In genomic region chrX:3719480-3720064, dm6 we compare ENCODE assay signal across 1 fruit fly cellular context.
TF ChIP-seq lines count a peak whose summit lies in the region.

TSS of gene Rala (minus strand) at chrX:3719635.
TSS of gene Tlk (plus strand) at chrX:3720007.

TF ChIP-seq in whole organism, embryonic, 481 proteins besides CTCF, POLR2A, EP300 and RAD21 (continued from another document and continues in another):
- TF ChIP-seq CG13894 (tag; optimal IDR thresholded peaks at IDR 0.05; lab: Kevin White, UChicago) (peak; percentile 35), PHDP (tag; optimal IDR thresholded peaks at IDR 0.05; lab: Kevin White, UChicago) (peak; percentile 30), sisA (GFP tag; IDR thresholded peaks at IDR 0.05; lab: Robert Waterston, UW) (no peak), Vsx1 (GFP tag; optimal IDR thresholded peaks at IDR 0.05; lab: Kevin White, UChicago) (peak; percentile 10), CG1529 (GFP tag; optimal IDR thresholded peaks at IDR 0.05; lab: Kevin White, UChicago) (no peak), chn (GFP tag; optimal IDR thresholded peaks at IDR 0.05; lab: Kevin White, UChicago) (no peak), Hr78 (GFP tag; optimal IDR thresholded peaks at IDR 0.05; lab: Kevin White, UChicago) (no peak), maf-S (GFP tag; optimal IDR thresholded peaks at IDR 0.05; lab: Kevin White, UChicago) (peak; percentile 19), CG4854 (GFP tag; optimal IDR thresholded peaks at IDR 0.05; lab: Kevin White, UChicago) (no peak), vvl (GFP tag; IDR thresholded peaks at IDR 0.05; lab: Robert Waterston, UW) (peak; percentile 78), CG8281 (tag; optimal IDR thresholded peaks at IDR 0.05; lab: Kevin White, UChicago) (no peak), dmrt99B (tag; optimal IDR thresholded peaks at IDR 0.05; lab: Kevin White, UChicago) (no peak), kah (GFP tag; optimal IDR thresholded peaks at IDR 0.05; lab: Kevin White, UChicago) (no peak), slp2 (GFP tag; optimal IDR thresholded peaks at IDR 0.05; lab: Kevin White, UChicago) (no peak), en (GFP tag; optimal IDR thresholded peaks at IDR 0.05; lab: Kevin White, UChicago) (no peak), CG2678 (tag; optimal IDR thresholded peaks at IDR 0.05; lab: Kevin White, UChicago) (no peak), CG7357 (GFP tag; IDR thresholded peaks at IDR 0.05; lab: Robert Waterston, UW) (no peak), Mrtf (GFP tag; IDR thresholded peaks at IDR 0.05; lab: Robert Waterston, UW) (peak; percentile 11; the same call in 1 of the 3 replicates), CG6175 (GFP tag; IDR thresholded peaks at IDR 0.05; lab: Robert Waterston, UW) (no peak), CG2116 (GFP tag; optimal IDR thresholded peaks at IDR 0.05; lab: Kevin White, UChicago) (peak; percentile 64), CG33557 (GFP tag; optimal IDR thresholded peaks at IDR 0.05; lab: Kevin White, UChicago) (no peak), CG11504 (tag; optimal IDR thresholded peaks at IDR 0.05; lab: Kevin White, UChicago) (peak; percentile 11), Opbp (GFP tag; IDR thresholded peaks at IDR 0.05; lab: Robert Waterston, UW; ENCODE audit: partially characterized antibody) (peak; percentile 74), eyg (GFP tag; optimal IDR thresholded peaks at IDR 0.05; lab: Kevin White, UChicago) (no peak), CG34376 (GFP tag; optimal IDR thresholded peaks at IDR 0.05; lab: Kevin White, UChicago) (peak; percentile 28), p53 (GFP tag; optimal IDR thresholded peaks at IDR 0.05; lab: Kevin White, UChicago) (no peak), bbx (GFP tag; IDR thresholded peaks at IDR 0.05; lab: Robert Waterston, UW; ENCODE audit: partially characterized antibody) (peak; percentile 51), CG17802 (tag; optimal IDR thresholded peaks at IDR 0.05; lab: Kevin White, UChicago) (no peak), CG17912 (GFP tag; optimal IDR thresholded peaks at IDR 0.05; lab: Kevin White, UChicago) (peak; percentile 52), Pdp1 (GFP tag; optimal IDR thresholded peaks at IDR 0.05; lab: Kevin White, UChicago) (peak in 1 of 2 experiments; percentile 64), al (GFP tag; IDR thresholded peaks at IDR 0.05; lab: Robert Waterston, UW) (no peak), CG2202 (tag; optimal IDR thresholded peaks at IDR 0.05; lab: Kevin White, UChicago) (peak; percentile 4), Bgb (GFP tag; IDR thresholded peaks at IDR 0.05; lab: Robert Waterston, UW; ENCODE audit: partially characterized antibody) (peak; percentile 75), Drgx (GFP tag; IDR thresholded peaks at IDR 0.05; lab: Robert Waterston, UW) (no peak), ara (GFP tag; IDR thresholded peaks at IDR 0.05; lab: Robert Waterston, UW) (no peak; the same call in 1 of the 2 replicates), Gug (GFP tag; IDR thresholded peaks at IDR 0.05; lab: Robert Waterston, UW) (no peak; the same call in 3 of the 4 replicates), CG12659 (GFP tag; optimal IDR thresholded peaks at IDR 0.05; lab: Kevin White, UChicago) (peak; percentile 75), Hmr (GFP tag; optimal IDR thresholded peaks at IDR 0.05; lab: Kevin White, UChicago) (peak; percentile 92), CG11723 (GFP tag; optimal IDR thresholded peaks at IDR 0.05; lab: Kevin White, UChicago) (no peak), Hsf (GFP tag; optimal IDR thresholded peaks at IDR 0.05; lab: Kevin White, UChicago) (peak; percentile 14), CHES-1-like (GFP tag; optimal IDR thresholded peaks at IDR 0.05; lab: Kevin White, UChicago) (peak; percentile 44), Sox100B (GFP tag; optimal IDR thresholded peaks at IDR 0.05; lab: Kevin White, UChicago) (no peak), HLH4C (GFP tag; IDR thresholded peaks at IDR 0.05; lab: Robert Waterston, UW; ENCODE audit: partially characterized antibody) (no peak), dm (GFP tag; optimal IDR thresholded peaks at IDR 0.05; lab: Kevin White, UChicago) (peak; percentile 0), abd-A (tag; optimal IDR thresholded peaks at IDR 0.05; lab: Kevin White, UChicago) (peak; percentile 7), CG3995 (GFP tag; optimal IDR thresholded peaks at IDR 0.05; lab: Kevin White, UChicago) (peak; percentile 99), CG11456 (GFP tag; IDR thresholded peaks at IDR 0.05; lab: Robert Waterston, UW) (0 out of 3 replicates have a peak, but pooled peaks have one; percentile 41), CG9876 (GFP tag; optimal IDR thresholded peaks at IDR 0.05; lab: Kevin White, UChicago) (peak; percentile 9), wdn (GFP tag; IDR thresholded peaks at IDR 0.05; lab: Robert Waterston, UW) (no peak), Fer1 (GFP tag; optimal IDR thresholded peaks at IDR 0.05; lab: Kevin White, UChicago) (no peak), lilli (GFP tag; optimal IDR thresholded peaks at IDR 0.05; lab: Kevin White, UChicago) (peak; percentile 20), CG30403 (GFP tag; optimal IDR thresholded peaks at IDR 0.05; lab: Kevin White, UChicago) (no peak), pita (GFP tag; optimal IDR thresholded peaks at IDR 0.05; lab: Kevin White, UChicago) (peak; percentile 100), dpn (GFP tag; optimal IDR thresholded peaks at IDR 0.05; lab: Kevin White, UChicago) (peak; percentile 38 to 45), CG42726 (GFP tag; IDR thresholded peaks at IDR 0.05; lab: Robert Waterston, UW; ENCODE audit: partially characterized antibody) (0 out of 2 replicates have a peak, but pooled peaks have one; percentile 25), bsh (GFP tag; optimal IDR thresholded peaks at IDR 0.05; lab: Kevin White, UChicago) (peak in 1 of 2 experiments; percentile 9), CG17186 (GFP tag; optimal IDR thresholded peaks at IDR 0.05; lab: Kevin White, UChicago) (peak; percentile 100), ftz-f1 (GFP tag; optimal IDR thresholded peaks at IDR 0.05; lab: Kevin White, UChicago) (peak; percentile 6), B-H1 (GFP tag; IDR thresholded peaks at IDR 0.05; lab: Robert Waterston, UW) (no peak), Asciz (GFP tag; optimal IDR thresholded peaks at IDR 0.05; lab: Kevin White, UChicago) (no peak), caup (GFP tag; optimal IDR thresholded peaks at IDR 0.05; lab: Kevin White, UChicago; ENCODE audit: severe bottlenecking) (peak; percentile 16), cg (GFP tag; optimal IDR thresholded peaks at IDR 0.05; lab: Kevin White, UChicago) (peak; percentile 53), sc (optimal IDR thresholded peaks at IDR 0.05; lab: Kevin White, UChicago) (no peak), sc (GFP tag; optimal IDR thresholded peaks at IDR 0.05; lab: Kevin White, UChicago) (no peak), Lhr (GFP tag; optimal IDR thresholded peaks at IDR 0.05; lab: Kevin White, UChicago) (peak; percentile 99), CG3847 (GFP tag; IDR thresholded peaks at IDR 0.05; lab: Robert Waterston, UW) (peak; percentile 59), CG2120 (GFP tag; optimal IDR thresholded peaks at IDR 0.05; lab: Kevin White, UChicago) (peak; percentile 27), Dref (GFP tag; IDR thresholded peaks at IDR 0.05; lab: Robert Waterston, UW) (peak; percentile 65), nmo (GFP tag; optimal IDR thresholded peaks at IDR 0.05; lab: Kevin White, UChicago) (peak; percentile 19), Hr51 (GFP tag; optimal IDR thresholded peaks at IDR 0.05; lab: Kevin White, UChicago) (peak in 1 of 2 experiments; percentile 35), HHEX (GFP tag; optimal IDR thresholded peaks at IDR 0.05; lab: Kevin White, UChicago) (no peak), mld (GFP tag; IDR thresholded peaks at IDR 0.05; lab: Robert Waterston, UW; ENCODE audit: partially characterized antibody) (0 out of 3 replicates have a peak, but pooled peaks have one; percentile 30), ab (GFP tag; optimal IDR thresholded peaks at IDR 0.05; lab: Kevin White, UChicago) (no peak), zfh1 (GFP tag; IDR thresholded peaks at IDR 0.05; lab: Robert Waterston, UW) (0 out of 3 replicates have a peak, but pooled peaks have one; percentile 26), CG14710 (tag; optimal IDR thresholded peaks at IDR 0.05; lab: Kevin White, UChicago) (peak; percentile 67), Meics (GFP tag; optimal IDR thresholded peaks at IDR 0.05; lab: Kevin White, UChicago) (no peak), E2f2 (GFP tag; IDR thresholded peaks at IDR 0.05; lab: Robert Waterston, UW) (peak; percentile 51; the same call in 1 of the 2 replicates), CG34224 (GFP tag; IDR thresholded peaks at IDR 0.05; lab: Robert Waterston, UW; ENCODE audit: partially characterized antibody) (peak; percentile 51; the same call in 2 of the 3 replicates), cato (GFP tag; optimal IDR thresholded peaks at IDR 0.05; lab: Kevin White, UChicago; ENCODE audit: borderline replicate concordance) (no peak), CG4282 (GFP tag; optimal IDR thresholded peaks at IDR 0.05; lab: Kevin White, UChicago) (peak; percentile 24), chif (GFP tag; optimal IDR thresholded peaks at IDR 0.05; lab: Kevin White, UChicago) (peak in 1 of 2 experiments; percentile 2), CG7271 (tag; optimal IDR thresholded peaks at IDR 0.05; lab: Kevin White, UChicago) (peak; percentile 34), CG33213 (GFP tag; optimal IDR thresholded peaks at IDR 0.05; lab: Kevin White, UChicago) (peak; percentile 94), CrebB (tag; optimal IDR thresholded peaks at IDR 0.05; lab: Kevin White, UChicago) (peak; percentile 65), CG4360 (GFP tag; IDR thresholded peaks at IDR 0.05; lab: Robert Waterston, UW) (peak; percentile 54; the same call in 1 of the 2 replicates), Eip74EF (GFP tag; optimal IDR thresholded peaks at IDR 0.05; lab: Kevin White, UChicago) (peak in 1 of 2 experiments; percentile 8), ato (GFP tag; IDR thresholded peaks at IDR 0.05; lab: Robert Waterston, UW; ENCODE audit: partially characterized antibody) (peak; percentile 60), ken (GFP tag; IDR thresholded peaks at IDR 0.05; lab: Robert Waterston, UW) (0 out of 3 replicates have a peak, but pooled peaks have one; percentile 37), CG17829 (tag; optimal IDR thresholded peaks at IDR 0.05; lab: Kevin White, UChicago) (peak; percentile 46), pb (GFP tag; optimal IDR thresholded peaks at IDR 0.05; lab: Kevin White, UChicago) (no peak), psq (GFP tag; optimal IDR thresholded peaks at IDR 0.05; lab: Kevin White, UChicago) (no peak), sd (tag; optimal IDR thresholded peaks at IDR 0.05; lab: Kevin White, UChicago) (peak; percentile 8), Scr (GFP tag; IDR thresholded peaks at IDR 0.05; lab: Robert Waterston, UW; ENCODE audit: partially characterized antibody) (peak; percentile 48), Dbx (GFP tag; IDR thresholded peaks at IDR 0.05; lab: Robert Waterston, UW) (peak; percentile 73), twi (tag; optimal IDR thresholded peaks at IDR 0.05; lab: Kevin White, UChicago) (no peak), CG9932 (GFP tag; IDR thresholded peaks at IDR 0.05; lab: Robert Waterston, UW) (peak; percentile 37), row (GFP tag; IDR thresholded peaks at IDR 0.05; lab: Robert Waterston, UW) (peak; percentile 45; the same call in 1 of the 3 replicates), tap (tag; optimal IDR thresholded peaks at IDR 0.05; lab: Kevin White, UChicago) (peak; percentile 14), gsb (GFP tag; IDR thresholded peaks at IDR 0.05; lab: Robert Waterston, UW) (no peak), trem (tag; optimal IDR thresholded peaks at IDR 0.05; lab: Kevin White, UChicago) (peak; percentile 60), CG7928 (GFP tag; optimal IDR thresholded peaks at IDR 0.05; lab: Kevin White, UChicago) (peak; percentile 23), CG13624 (GFP tag; optimal IDR thresholded peaks at IDR 0.05; lab: Kevin White, UChicago) (peak; percentile 28), rib (GFP tag; IDR thresholded peaks at IDR 0.05; lab: Robert Waterston, UW) (peak; percentile 20; the same call in 1 of the 2 replicates), CG3163 (GFP tag; optimal IDR thresholded peaks at IDR 0.05; lab: Kevin White, UChicago) (peak; percentile 37), Antp (GFP tag; optimal IDR thresholded peaks at IDR 0.05; lab: Kevin White, UChicago) (peak; percentile 31), CG8290 (GFP tag; optimal IDR thresholded peaks at IDR 0.05; lab: Kevin White, UChicago) (peak; percentile 80), CG8290 (tag; optimal IDR thresholded peaks at IDR 0.05; lab: Kevin White, UChicago) (peak in 1 of 2 experiments; percentile 93), CG11560 (tag; IDR thresholded peaks at IDR 0.05; lab: Robert Waterston, UW) (peak; percentile 82; the same call in 2 of the 3 replicates), CG2712 (tag; optimal IDR thresholded peaks at IDR 0.05; lab: Kevin White, UChicago) (peak; percentile 84), CG12391 (tag; optimal IDR thresholded peaks at IDR 0.05; lab: Kevin White, UChicago) (peak; percentile 36), Mes4 (GFP tag; optimal IDR thresholded peaks at IDR 0.05; lab: Kevin White, UChicago) (no peak), Hand (GFP tag; optimal IDR thresholded peaks at IDR 0.05; lab: Kevin White, UChicago) (no peak), Ets97D (GFP tag; optimal IDR thresholded peaks at IDR 0.05; lab: Kevin White, UChicago) (peak; percentile 92), CG14014 (GFP tag; IDR thresholded peaks at IDR 0.05; lab: Robert Waterston, UW) (no peak), pros (GFP tag; optimal IDR thresholded peaks at IDR 0.05; lab: Kevin White, UChicago) (no peak), CG9817 (tag; optimal IDR thresholded peaks at IDR 0.05; lab: Kevin White, UChicago) (no peak), cad (GFP tag; optimal IDR thresholded peaks at IDR 0.05; lab: Kevin White, UChicago) (no peak), CG2129 (GFP tag; IDR thresholded peaks at IDR 0.05; lab: Robert Waterston, UW; ENCODE audit: partially characterized antibody) (no peak), Bteb2 (GFP tag; optimal IDR thresholded peaks at IDR 0.05; lab: Kevin White, UChicago) (peak; percentile 7), pho (GFP tag; optimal IDR thresholded peaks at IDR 0.05; lab: Kevin White, UChicago) (no peak), fru (optimal IDR thresholded peaks at IDR 0.05; lab: Kevin White, UChicago) (peak; percentile 5), Side (GFP tag; optimal IDR thresholded peaks at IDR 0.05; lab: Kevin White, UChicago) (no peak), ranshi (GFP tag; IDR thresholded peaks at IDR 0.05; lab: Robert Waterston, UW) (peak; percentile 18; the same call in 1 of the 2 replicates), fd96Cb (tag; optimal IDR thresholded peaks at IDR 0.05; lab: Kevin White, UChicago) (no peak), HmgD (GFP tag; optimal IDR thresholded peaks at IDR 0.05; lab: Kevin White, UChicago) (peak; percentile 70), CG13287 (GFP tag; IDR thresholded peaks at IDR 0.05; lab: Robert Waterston, UW; ENCODE audit: partially characterized antibody) (peak; percentile 68), Dek (tag; optimal IDR thresholded peaks at IDR 0.05; lab: Kevin White, UChicago) (peak; percentile 30), Spps (tag; optimal IDR thresholded peaks at IDR 0.05; lab: Kevin White, UChicago) (no peak)
